Fruit fly (Drosophila melanogaster) whole organism, embryonic: Measurements from ENCODE around the gene CG2617.
A peak's percentile ranks its signal among the peaks of the same experiment; 100 is the strongest.

Source experiments
- B-H1 ChIP-seq: fragments of 200-800 bp; sonication (Bioruptor generic); IDR thresholded peaks from 3 replicates; pipeline ENCODE4 v1.3.6; 2022; ENCODE audit warnings: missing biosample characterization, missing genetic modification characterization
- Bgb ChIP-seq: fragments of 200-800 bp; sonication (Bioruptor generic); IDR thresholded peaks from 2 replicates; pipeline ENCODE4 v1.3.6; 2022; ENCODE audit warnings: missing biosample characterization, missing genetic modification characterization; ENCODE audit not compliant: partially characterized antibody
- CG10209 ChIP-seq: fragments of 200-800 bp; sonication (Bioruptor generic); optimal IDR thresholded peaks from 3 replicates; lab custom pipeline; 2017; ENCODE audit warnings: missing biosample characterization, mild to moderate bottlenecking, missing genetic modification characterization, missing genetic modification reagents
- CG13775 ChIP-seq: fragments of 200-800 bp; sonication (Bioruptor generic); optimal IDR thresholded peaks from 3 replicates; lab custom pipeline; 2017; ENCODE audit warnings: missing biosample characterization, mild to moderate bottlenecking, missing genetic modification characterization
- CG17568 ChIP-seq: fragments of 200-800 bp; sonication (Bioruptor generic); optimal IDR thresholded peaks from 2 replicates; lab custom pipeline; 2018; ENCODE audit warnings: missing biosample characterization, mild to moderate bottlenecking, missing genetic modification characterization, moderate library complexity
- CG17829 ChIP-seq: fragments of 200-800 bp; optimal IDR thresholded peaks from 2 replicates; lab custom pipeline; 2019; ENCODE audit warnings: missing biosample characterization, mild to moderate bottlenecking, missing genetic modification characterization, moderate library complexity
- CG3163 ChIP-seq: fragments of 200-800 bp; sonication (Bioruptor generic); optimal IDR thresholded peaks from 3 replicates; lab custom pipeline; 2016; ENCODE audit warnings: missing biosample characterization, missing genetic modification characterization
- CG32767 ChIP-seq: fragments of 200-800 bp; sonication (Bioruptor generic); IDR thresholded peaks from 2 replicates; pipeline ENCODE4 v1.3.6; 2022; ENCODE audit warnings: missing biosample characterization, missing genetic modification characterization
- CG3281 ChIP-seq: fragments of 200-800 bp; sonication (Bioruptor generic); optimal IDR thresholded peaks from 3 replicates; lab custom pipeline; 2017; ENCODE audit warnings: missing biosample characterization, mild to moderate bottlenecking, missing genetic modification characterization
- CG33213 ChIP-seq: fragments of 200-800 bp; sonication (Bioruptor generic); optimal IDR thresholded peaks from 3 replicates; lab custom pipeline; 2016; ENCODE audit warnings: missing biosample characterization, missing genetic modification characterization
- CG3847 ChIP-seq: fragments of 200-800 bp; sonication (Bioruptor generic); IDR thresholded peaks from 2 replicates; pipeline ENCODE4 v1.3.6; 2022; ENCODE audit warnings: missing biosample characterization, missing genetic modification characterization
- CG5180 ChIP-seq: fragments of 200-800 bp; sonication (Bioruptor generic); optimal IDR thresholded peaks from 3 replicates; lab custom pipeline; 2017; ENCODE audit warnings: missing biosample characterization, missing genetic modification characterization, mild to moderate bottlenecking, moderate library complexity, missing genetic modification reagents
- CG5245 ChIP-seq: fragments of 200-800 bp; sonication (Bioruptor generic); optimal IDR thresholded peaks from 3 replicates; lab custom pipeline; 2016; ENCODE audit warnings: missing biosample characterization, missing genetic modification characterization
- CG6854 ChIP-seq: fragments of 200-800 bp; sonication (Bioruptor generic); optimal IDR thresholded peaks from 3 replicates; lab custom pipeline; 2017; ENCODE audit warnings: missing biosample characterization, mild to moderate bottlenecking, missing genetic modification characterization
- CG7786 ChIP-seq: fragments of 200-800 bp; sonication (Bioruptor generic); optimal IDR thresholded peaks from 2 replicates; lab custom pipeline; 2016; ENCODE audit warnings: missing biosample characterization, missing genetic modification characterization
- CG7987 ChIP-seq: fragments of 200-800 bp; sonication (Bioruptor generic); optimal IDR thresholded peaks from 2 replicates; lab custom pipeline; 2018; ENCODE audit warnings: missing biosample characterization, mild to moderate bottlenecking, missing genetic modification characterization, moderate library complexity
- CG9797 ChIP-seq: fragments of 200-800 bp; sonication (Bioruptor generic); optimal IDR thresholded peaks from 3 replicates; lab custom pipeline; 2018; ENCODE audit warnings: missing biosample characterization, mild to moderate bottlenecking, missing genetic modification characterization
- CHES-1-like ChIP-seq: fragments of 200-800 bp; sonication (Bioruptor generic); optimal IDR thresholded peaks from 2 replicates; lab custom pipeline; 2016; ENCODE audit warnings: missing biosample characterization, missing genetic modification characterization
- CTCF ChIP-seq: fragments of 200-800 bp; sonication (Bioruptor generic); optimal IDR thresholded peaks from 2 replicates; lab custom pipeline; 2017; ENCODE audit warnings: missing biosample characterization, mild to moderate bottlenecking, missing genetic modification characterization, moderate library complexity
- Deaf1 ChIP-seq: fragments of 200-800 bp; optimal IDR thresholded peaks from 3 replicates; lab custom pipeline; 2019; ENCODE audit warnings: missing biosample characterization, mild to moderate bottlenecking, missing genetic modification characterization, moderate library complexity
- E2f1 ChIP-seq: fragments of 200-800 bp; sonication (Bioruptor generic); IDR thresholded peaks from 2 replicates; pipeline ENCODE4 v1.3.6; 2022; ENCODE audit warnings: missing biosample characterization, missing genetic modification characterization
- E2f2 ChIP-seq: fragments of 200-800 bp; sonication (Bioruptor generic); IDR thresholded peaks from 2 replicates; pipeline ENCODE4 v1.3.6; 2022; ENCODE audit warnings: missing biosample characterization, missing genetic modification characterization
- Elba2 ChIP-seq: fragments of 200-800 bp; sonication (Bioruptor generic); optimal IDR thresholded peaks from 3 replicates; lab custom pipeline; 2016; ENCODE audit warnings: missing biosample characterization, missing genetic modification characterization
- Nf-YC ChIP-seq: fragments of 200-800 bp; optimal IDR thresholded peaks from 3 replicates; lab custom pipeline; 2019; ENCODE audit warnings: missing biosample characterization, mild to moderate bottlenecking, missing genetic modification characterization, moderate library complexity
- Rfx ChIP-seq: fragments of 200-800 bp; sonication (Bioruptor generic); IDR thresholded peaks from 2 replicates; pipeline ENCODE4 v1.3.6; 2022; ENCODE audit warnings: missing biosample characterization, missing genetic modification characterization
- Scr ChIP-seq: fragments of 200-800 bp; sonication (Bioruptor generic); IDR thresholded peaks from 2 replicates; pipeline ENCODE4 v1.3.6; 2022; ENCODE audit warnings: missing biosample characterization, missing genetic modification characterization; ENCODE audit not compliant: partially characterized antibody
- Spps ChIP-seq: fragments of 200-800 bp; sonication (Bioruptor generic); optimal IDR thresholded peaks from 2 replicates; lab custom pipeline; 2018; ENCODE audit warnings: missing biosample characterization, mild to moderate bottlenecking, missing genetic modification characterization
- Trl ChIP-seq, 3 experiments: fragments of >200 bp in 2 of 3; fragments of 200-800 bp in 1 of 3; sonication (Bioruptor generic) in 1 of 3; optimal IDR thresholded peaks; 2 replicates in 1 of 3; 3 replicates in 2 of 3; lab custom pipeline; 2016 to 2017; ENCODE audit warnings: missing biosample characterization in 1 of 3, missing genetic modification characterization in 1 of 3
- Xbp1 ChIP-seq: fragments of 200-800 bp; sonication (Bioruptor generic); optimal IDR thresholded peaks from 3 replicates; lab custom pipeline; 2016; ENCODE audit warnings: missing biosample characterization, mild to moderate bottlenecking, missing genetic modification characterization
- ato ChIP-seq: fragments of 200-800 bp; sonication (Bioruptor generic); IDR thresholded peaks from 2 replicates; pipeline ENCODE4 v1.3.6; 2022; ENCODE audit warnings: missing biosample characterization, missing genetic modification characterization; ENCODE audit not compliant: partially characterized antibody
- bbx ChIP-seq: fragments of 200-800 bp; sonication (Bioruptor generic); IDR thresholded peaks from 2 replicates; pipeline ENCODE4 v1.3.6; 2022; ENCODE audit warnings: missing biosample characterization, missing genetic modification characterization; ENCODE audit not compliant: partially characterized antibody
- btn ChIP-seq: fragments of 200-800 bp; sonication (Bioruptor generic); optimal IDR thresholded peaks from 2 replicates; lab custom pipeline; 2016; ENCODE audit warnings: missing biosample characterization, missing genetic modification characterization
- esg ChIP-seq: fragments of 200-800 bp; sonication (Bioruptor generic); conservative IDR thresholded peaks from 2 replicates; pipeline ENCODE4 v1.3.6; 2022; ENCODE audit warnings: missing biosample characterization, missing genetic modification characterization
- eve ChIP-seq, 2 experiments: fragments of >200 bp; optimal IDR thresholded peaks; 2 replicates each; lab custom pipeline; 2017; ENCODE audit warnings: missing biosample characterization in 2 of 2, missing genetic modification characterization in 2 of 2
- fd3F ChIP-seq: fragments of 200-800 bp; sonication (Bioruptor generic); optimal IDR thresholded peaks from 2 replicates; lab custom pipeline; 2018; ENCODE audit warnings: missing biosample characterization, mild to moderate bottlenecking, missing genetic modification characterization, moderate library complexity
- fd96Cb ChIP-seq: fragments of 200-800 bp; sonication (Bioruptor generic); optimal IDR thresholded peaks from 2 replicates; lab custom pipeline; 2018; ENCODE audit warnings: missing biosample characterization, mild to moderate bottlenecking, missing genetic modification characterization, moderate library complexity
- gcm2 ChIP-seq: fragments of 200-800 bp; sonication (Bioruptor generic); optimal IDR thresholded peaks from 2 replicates; lab custom pipeline; 2016; ENCODE audit warnings: missing biosample characterization, missing genetic modification characterization
- gem ChIP-seq: fragments of 200-800 bp; sonication (Bioruptor generic); optimal IDR thresholded peaks from 2 replicates; lab custom pipeline; 2019; ENCODE audit warnings: missing biosample characterization, mild to moderate bottlenecking, missing genetic modification characterization, moderate library complexity
- grn ChIP-seq: fragments of 200-800 bp; sonication (Bioruptor generic); optimal IDR thresholded peaks from 3 replicates; lab custom pipeline; 2017; ENCODE audit warnings: missing biosample characterization, missing genetic modification characterization
- gsb ChIP-seq: fragments of 200-800 bp; sonication (Bioruptor generic); IDR thresholded peaks from 2 replicates; pipeline ENCODE4 v1.3.6; 2022; ENCODE audit warnings: missing biosample characterization, missing genetic modification characterization
- ind ChIP-seq: fragments of 200-800 bp; sonication (Bioruptor generic); optimal IDR thresholded peaks from 3 replicates; lab custom pipeline; 2016; ENCODE audit warnings: missing biosample characterization, missing genetic modification characterization
- kay ChIP-seq: fragments of 200-800 bp; sonication (Bioruptor generic); optimal IDR thresholded peaks from 2 replicates; lab custom pipeline; 2016; ENCODE audit warnings: missing biosample characterization, missing genetic modification characterization
- klu ChIP-seq: fragments of 200-800 bp; sonication (Bioruptor generic); IDR thresholded peaks from 2 replicates; pipeline ENCODE4 v1.3.6; 2022; ENCODE audit warnings: missing biosample characterization, missing genetic modification characterization
- lmd ChIP-seq: fragments of 200-800 bp; sonication (Bioruptor generic); IDR thresholded peaks from 2 replicates; pipeline ENCODE4 v1.3.6; 2022; ENCODE audit warnings: missing biosample characterization, missing genetic modification characterization
- pfk ChIP-seq: fragments of 200-800 bp; sonication (Bioruptor generic); optimal IDR thresholded peaks from 2 replicates; lab custom pipeline; 2018; ENCODE audit warnings: missing biosample characterization, mild to moderate bottlenecking, missing genetic modification characterization, moderate library complexity
- rib ChIP-seq: fragments of 200-800 bp; sonication (Bioruptor generic); IDR thresholded peaks from 2 replicates; pipeline ENCODE4 v1.3.6; 2022; ENCODE audit warnings: missing biosample characterization, missing genetic modification characterization
- sd ChIP-seq: fragments of 200-800 bp; sonication (Bioruptor generic); optimal IDR thresholded peaks from 3 replicates; lab custom pipeline; 2018; ENCODE audit warnings: missing biosample characterization, mild to moderate bottlenecking, missing genetic modification characterization, moderate library complexity
- sob ChIP-seq: fragments of 200-800 bp; sonication (Bioruptor generic); IDR thresholded peaks from 2 replicates; pipeline ENCODE4 v1.3.6; 2022; ENCODE audit warnings: missing biosample characterization, missing genetic modification characterization
- twi ChIP-seq: fragments of 200-800 bp; optimal IDR thresholded peaks from 2 replicates; lab custom pipeline; 2019; ENCODE audit warnings: missing biosample characterization, mild to moderate bottlenecking, missing genetic modification characterization, moderate library complexity
- vvl ChIP-seq: fragments of 200-800 bp; sonication (Bioruptor generic); IDR thresholded peaks from 2 replicates; pipeline ENCODE4 v1.3.6; 2022; ENCODE audit warnings: missing biosample characterization, missing genetic modification characterization

CG2617 gene

dm6 chr2L:20700534-20701239 lies 18.5 kb downstream of the CG2617 start (continued):
- no peak for TF ChIP-seq CHES-1-like (GFP tag; lab: Kevin White, UChicago)
- no peak; the same call in 1 of the 2 replicates for TF ChIP-seq klu (GFP tag; lab: Robert Waterston, UW)
- no peak for TF ChIP-seq CTCF (GFP tag; lab: Kevin White, UChicago)
- no peak for TF ChIP-seq CG7987 (GFP tag; lab: Kevin White, UChicago)
- TF ChIP-seq CG3847 (GFP tag; lab: Robert Waterston, UW), result no peak
- no peak for TF ChIP-seq gcm2 (GFP tag; lab: Kevin White, UChicago)
- no peak for TF ChIP-seq Xbp1 (GFP tag; lab: Kevin White, UChicago)
- TF ChIP-seq Elba2 (GFP tag; lab: Kevin White, UChicago), result no peak
- peak; percentile 69 for TF ChIP-seq Rfx (GFP tag; lab: Robert Waterston, UW)
- TF ChIP-seq fd96Cb, result peak; percentile 6
- no peak for TF ChIP-seq Trl (optimal IDR thresholded peaks at IDR 0.05; lab: Kevin White, UChicago)
- no peak for TF ChIP-seq Trl (GFP tag; optimal IDR thresholded peaks at IDR 0.05; lab: Kevin White, UChicago)
- no peak for TF ChIP-seq gsb
- TF ChIP-seq rib, result no peak
- peak; percentile 40 for TF ChIP-seq fd3F (GFP tag; lab: Kevin White, UChicago)
- TF ChIP-seq CG5180 (GFP tag; lab: Kevin White, UChicago), result no peak
- TF ChIP-seq pfk, result no peak
- no peak for TF ChIP-seq twi
- TF ChIP-seq Scr (GFP tag; lab: Robert Waterston, UW), result no peak
- no peak for TF ChIP-seq E2f1 (GFP tag; lab: Robert Waterston, UW)
- TF ChIP-seq kay (GFP tag; lab: Kevin White, UChicago), result no peak
- no peak for TF ChIP-seq CG33213
- TF ChIP-seq CG32767, result no peak
- TF ChIP-seq Spps (tag; lab: Kevin White, UChicago), result no peak
- no peak for TF ChIP-seq B-H1
- TF ChIP-seq gem (tag; lab: Kevin White, UChicago), result peak; percentile 60
- no peak for TF ChIP-seq grn (GFP tag; lab: Kevin White, UChicago)
- TF ChIP-seq ind (GFP tag; lab: Kevin White, UChicago), result no peak
- TF ChIP-seq btn, result no peak
- no peak for TF ChIP-seq bbx
- TF ChIP-seq sd (tag; lab: Kevin White, UChicago), result no peak
- TF ChIP-seq lmd (GFP tag; lab: Robert Waterston, UW), result peak; percentile 46; the same call in 1 of the 2 replicates
- TF ChIP-seq Nf-YC (tag; lab: Kevin White, UChicago), result no peak
- TF ChIP-seq vvl, result peak; percentile 45; the same call in 1 of the 2 replicates
- no peak for TF ChIP-seq CG17568 (GFP tag; lab: Kevin White, UChicago)
- TF ChIP-seq CG13775 (GFP tag; lab: Kevin White, UChicago), result no peak
- no peak for TF ChIP-seq CG3281 (GFP tag; lab: Kevin White, UChicago)
- TF ChIP-seq E2f2 (GFP tag; lab: Robert Waterston, UW), result no peak
- TF ChIP-seq Bgb (GFP tag; lab: Robert Waterston, UW), result no peak
- peak; percentile 23 for TF ChIP-seq CG10209 (GFP tag; lab: Kevin White, UChicago)
- TF ChIP-seq CG5245 (GFP tag; lab: Kevin White, UChicago), result no peak
- TF ChIP-seq eve (GFP tag; optimal IDR thresholded peaks at IDR 0.05; lab: Kevin White, UChicago), result no peak
- peak; percentile 43 for TF ChIP-seq Deaf1
- peak; percentile 32; the same call in 1 of the 2 replicates for TF ChIP-seq esg
- TF ChIP-seq CG17829 (tag; lab: Kevin White, UChicago), result no peak
- TF ChIP-seq CG9797 (GFP tag; lab: Kevin White, UChicago), result no peak
- TF ChIP-seq ato (GFP tag; lab: Robert Waterston, UW), result no peak
- no peak for TF ChIP-seq CG3163
- TF ChIP-seq CG6854, result no peak
- no peak for TF ChIP-seq sob (GFP tag; lab: Robert Waterston, UW)
- no peak for TF ChIP-seq CG7786 (GFP tag; lab: Kevin White, UChicago)
